Worm (Caenorhabditis elegans): ENCODE results near the gene mrpl-16.

mrpl-16 gene

ce11 chrIII:4689595-4689994 is 14.6 kb upstream of the mrpl-16 start (continued):
- 0 out of 2 replicates have a peak, but pooled peaks have one; percentile 59 for TF ChIP-seq hmg-20 (GFP tag; IDR thresholded peaks at IDR 0.05)
- TF ChIP-seq ztf-3 (GFP tag; optimal IDR thresholded peaks at IDR 0.05): peak; percentile 36

DNA sequence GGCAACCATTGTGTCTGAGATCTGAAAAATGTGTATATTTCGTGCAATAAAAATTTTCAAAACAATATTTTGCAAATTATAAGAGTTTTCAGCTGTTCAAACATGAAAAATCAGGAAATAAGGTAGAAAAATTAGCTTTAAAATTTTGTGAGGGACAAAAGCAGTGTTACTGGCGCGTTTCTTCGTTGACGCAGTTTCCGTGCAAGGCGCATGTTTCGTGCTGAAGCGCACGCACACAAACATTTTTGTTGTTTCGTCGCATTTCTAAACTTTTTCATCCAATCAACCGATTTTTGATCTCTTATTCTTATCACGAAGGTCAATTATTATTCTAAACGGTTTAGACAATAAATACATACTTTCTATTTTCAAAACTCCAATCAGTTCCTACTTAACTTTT is 10.9 kb upstream of the mrpl-16 start, which contains the start of gene nifk-1:
TSS of gene nifk-1 (minus strand) at position 27 of the 400 bp plus-strand sequence.
- TF ChIP-seq F22D6.2 (tag; optimal IDR thresholded peaks at IDR 0.05) (no peak), zim-3 (tag; optimal IDR thresholded peaks at IDR 0.05) (no peak), F33H1.4 (GFP tag; IDR thresholded peaks at IDR 0.05) (peak; percentile 44), nfya-1 (tag; optimal IDR thresholded peaks at IDR 0.05; ENCODE audit: borderline replicate concordance, insufficient read depth) (no peak), nfyb-1 (GFP tag; IDR thresholded peaks at IDR 0.05) (peak; percentile 56; the same call in 1 of the 2 replicates), lin-35 (GFP tag; optimal IDR thresholded peaks at IDR 0.05) (peak in 1 of 3 experiments; percentile 47), B0336.3 (GFP tag; IDR thresholded peaks at IDR 0.05) (0 out of 2 replicates have a peak, but pooled peaks have one; percentile 28), nhr-80 (tag; optimal IDR thresholded peaks at IDR 0.05) (peak; percentile 79), lsl-1 (GFP tag; optimal IDR thresholded peaks at IDR 0.05) (peak; percentile 66), lin-40 (tag; optimal IDR thresholded peaks at IDR 0.05) (peak; percentile 55), hmg-1.2 (GFP tag; IDR thresholded peaks at IDR 0.05) (no peak; the same call in 1 of the 2 replicates), rec-8 (tag; optimal IDR thresholded peaks at IDR 0.05) (no peak), hsf-1 (GFP tag; IDR thresholded peaks at IDR 0.05) (no peak), tbp1 (GFP tag; optimal IDR thresholded peaks at IDR 0.05) (peak; percentile 46), snpc-4 (GFP tag; optimal IDR thresholded peaks at IDR 0.05) (no peak), snpc-4 (tag; optimal IDR thresholded peaks at IDR 0.05) (peak in 3 of 4 experiments; percentile 28 to 69 (median 68)), atf-7 (tag; optimal IDR thresholded peaks at IDR 0.05) (no peak), pbrm-1 (GFP tag; IDR thresholded peaks at IDR 0.05) (0 out of 2 replicates have a peak, but pooled peaks have one; percentile 54), lin-54 (GFP tag; optimal IDR thresholded peaks at IDR 0.05) (peak; percentile 73), fkh-3 (tag; optimal IDR thresholded peaks at IDR 0.05) (no peak), tlf-1 (GFP tag; optimal IDR thresholded peaks at IDR 0.05) (peak; percentile 3), attf-3 (GFP tag; conservative IDR thresholded peaks at IDR 0.05) (no peak), F10E7.11 (tag; optimal IDR thresholded peaks at IDR 0.05) (no peak), attf-5 (GFP tag; optimal IDR thresholded peaks at IDR 0.05) (peak; percentile 86), dpl-1 (GFP tag; optimal IDR thresholded peaks at IDR 0.05) (peak; percentile 34), egrh-3 (GFP tag; IDR thresholded peaks at IDR 0.05) (no peak), ztf-28 (GFP tag; IDR thresholded peaks at IDR 0.05) (no peak), ceh-40 (GFP tag; IDR thresholded peaks at IDR 0.05) (no peak), F23B12.7 (tag; optimal IDR thresholded peaks at IDR 0.05; ENCODE audit: insufficient read depth) (peak; percentile 57), madf-3 (GFP tag; IDR thresholded peaks at IDR 0.05) (0 out of 2 replicates have a peak, but pooled peaks have one; percentile 14), aptf-2 (GFP tag; conservative IDR thresholded peaks at IDR 0.05) (no peak), rpc-1 (optimal IDR thresholded peaks at IDR 0.05) (no peak), rpc-1 (tag; optimal IDR thresholded peaks at IDR 0.05) (no peak), B0035.1 (tag; optimal IDR thresholded peaks at IDR 0.05) (no peak), ztf-3 (GFP tag; optimal IDR thresholded peaks at IDR 0.05) (no peak), nhr-90 (tag; optimal IDR thresholded peaks at IDR 0.05) (no peak), repo-1 (tag; optimal IDR thresholded peaks at IDR 0.05) (no peak), ZK185.1 (tag; optimal IDR thresholded peaks at IDR 0.05; ENCODE audit: poor library complexity, severe bottlenecking) (peak; percentile 7), ztf-6 (GFP tag; IDR thresholded peaks at IDR 0.05) (no peak), attf-6 (GFP tag; IDR thresholded peaks at IDR 0.05) (no peak), dox-1 (GFP tag; IDR thresholded peaks at IDR 0.05) (peak; percentile 84), mcd-1 (GFP tag; IDR thresholded peaks at IDR 0.05) (peak; percentile 67), Y53G8AR.9 (GFP tag; conservative IDR thresholded peaks at IDR 0.05) (no peak), ztf-18 (tag; optimal IDR thresholded peaks at IDR 0.05) (peak; percentile 95), let-607 (tag; optimal IDR thresholded peaks at IDR 0.05) (peak in 1 of 2 experiments; percentile 22)

Data from whole organism, young adult.